Worm (Caenorhabditis elegans) whole organism, L1 larva: ENCODE measurements around the gene wrt-3.

Source experiments
- ceh-88 ChIP-seq: fragments of 200-800 bp; sonication (Bioruptor generic); IDR thresholded peaks from 2 replicates; pipeline ENCODE4 v1.3.6; 2022; ENCODE audit warnings: missing genetic modification characterization, missing compliant biosample characterization
- lir-3 ChIP-seq: sonication (generic microtip); optimal IDR thresholded peaks from 2 replicates; lab custom pipeline; 2016; ENCODE audit warnings: mild to moderate bottlenecking, missing genetic modification characterization, moderate library complexity, missing compliant biosample characterization; ENCODE audit not compliant: poor library complexity
- nhr-11 ChIP-seq: fragments of 150-350 bp; optimal IDR thresholded peaks from 2 replicates; lab custom pipeline; 2014; ENCODE audit warnings: missing biosample characterization, missing genetic modification characterization
- nhr-76 ChIP-seq: sonication (generic microtip); optimal IDR thresholded peaks from 2 replicates; lab custom pipeline; 2017; ENCODE audit warnings: missing biosample characterization, missing genetic modification characterization
- nhr-77 ChIP-seq: fragments of 150-350 bp; optimal IDR thresholded peaks from 2 replicates; lab custom pipeline; 2014; ENCODE audit warnings: missing biosample characterization, missing genetic modification characterization
- unc-62 ChIP-seq: fragments of 150-350 bp; optimal IDR thresholded peaks from 2 replicates; lab custom pipeline; 2014; ENCODE audit warnings: missing biosample characterization, missing genetic modification reagents, missing genetic modification characterization
- zag-1 ChIP-seq: fragments of 150-350 bp; optimal IDR thresholded peaks from 2 replicates; lab custom pipeline; 2014; ENCODE audit warnings: missing biosample characterization, missing genetic modification characterization

DNA sequence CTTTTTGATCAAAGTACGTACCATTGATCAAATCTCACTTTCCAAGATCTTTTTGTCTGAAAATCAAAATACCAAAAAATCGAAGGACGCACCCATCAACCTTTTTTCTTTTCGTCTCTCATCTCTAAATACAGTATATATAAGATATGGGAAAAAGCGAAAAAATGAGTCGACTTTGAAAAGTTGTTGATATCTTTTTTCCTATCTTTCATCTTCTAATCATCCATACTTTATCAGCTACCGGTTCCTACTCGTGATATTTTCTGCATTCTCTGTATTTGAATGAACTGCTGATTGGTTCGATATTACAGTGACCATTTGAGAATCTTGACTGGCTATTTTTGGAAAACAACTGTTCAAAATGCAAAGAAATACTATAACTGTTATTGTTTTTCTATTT, 39.6 kb upstream of the wrt-3 start, which contains the start of gene C33A12.19:
- TF ChIP-seq nhr-11 (no peak), unc-62 (GFP tag; lab: Kevin White, UChicago) (no peak), ceh-88 (no peak), nhr-76 (tag; lab: Kevin White, UChicago) (no peak), lir-3 (no peak), nhr-77 (tag; lab: Kevin White, UChicago) (no peak), zag-1 (tag; lab: Kevin White, UChicago) (no peak)
